Fruit fly (Drosophila melanogaster) whole organism, pupa: Measurements from ENCODE around the gene Clamp.

Experiments
- CG15710 ChIP-seq: fragments of 200-800 bp; sonication (Bioruptor generic); optimal IDR thresholded peaks from 2 replicates; lab custom pipeline; 2018; ENCODE audit warnings: missing biosample characterization, mild to moderate bottlenecking, missing genetic modification characterization, moderate library complexity
- CG32121 ChIP-seq: fragments of 200-800 bp; sonication (Bioruptor generic); IDR thresholded peaks from 2 replicates; pipeline ENCODE4 v1.3.6; 2022; ENCODE audit warnings: missing biosample characterization, missing genetic modification characterization
- CG4496 ChIP-seq: fragments of 200-800 bp; sonication (Bioruptor generic); IDR thresholded peaks from 3 replicates; pipeline ENCODE4 v1.3.6; 2022; ENCODE audit warnings: missing biosample characterization, missing genetic modification characterization
- CG8159 ChIP-seq: fragments of 200-800 bp; sonication (Bioruptor generic); optimal IDR thresholded peaks from 3 replicates; lab custom pipeline; 2018; ENCODE audit warnings: missing biosample characterization, mild to moderate bottlenecking, missing genetic modification characterization, moderate library complexity
- CG9948 ChIP-seq: fragments of 200-800 bp; sonication (Bioruptor generic); optimal IDR thresholded peaks from 2 replicates; lab custom pipeline; 2018; ENCODE audit warnings: missing biosample characterization, mild to moderate bottlenecking, missing genetic modification characterization, moderate library complexity
- D1 ChIP-seq: fragments of 200-800 bp; sonication (Bioruptor generic); optimal IDR thresholded peaks from 2 replicates; lab custom pipeline; 2018; ENCODE audit warnings: missing biosample characterization, mild to moderate bottlenecking, missing genetic modification characterization, moderate library complexity
- Pif1A ChIP-seq: fragments of 200-800 bp; sonication (Bioruptor generic); optimal IDR thresholded peaks from 3 replicates; lab custom pipeline; 2016; ENCODE audit warnings: missing biosample characterization, missing genetic modification characterization
- Snoo ChIP-seq: fragments of 200-800 bp; sonication (Bioruptor generic); optimal IDR thresholded peaks from 3 replicates; lab custom pipeline; 2017; ENCODE audit warnings: missing biosample characterization, mild to moderate bottlenecking, missing genetic modification characterization, inconsistent platforms
- fd96Ca ChIP-seq: fragments of 200-800 bp; sonication (Bioruptor generic); IDR thresholded peaks from 3 replicates; pipeline ENCODE4 v1.3.6; 2022; ENCODE audit warnings: missing biosample characterization, missing genetic modification characterization
- gl ChIP-seq: fragments of 200-800 bp; sonication (Bioruptor generic); optimal IDR thresholded peaks from 2 replicates; lab custom pipeline; 2018; ENCODE audit warnings: missing biosample characterization, mild to moderate bottlenecking, missing genetic modification characterization

DNA sequence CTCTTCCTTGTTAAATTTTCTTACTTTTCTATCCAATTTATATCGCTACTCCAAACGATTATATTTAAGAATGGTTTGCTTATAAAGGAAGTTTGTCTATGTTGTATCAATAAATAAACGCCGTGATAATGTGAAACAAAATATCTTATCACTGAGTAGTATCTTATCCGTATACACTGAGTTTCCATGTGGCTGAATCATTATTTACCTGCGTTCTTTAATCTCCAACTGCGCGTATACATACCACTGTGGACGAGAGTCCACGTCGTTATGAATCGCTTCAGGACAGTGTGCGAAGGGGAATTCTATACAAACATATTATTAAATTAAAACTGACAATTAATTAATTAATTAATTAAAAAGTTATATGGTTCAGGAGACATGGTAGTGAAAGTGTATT, 29.6 kb downstream of the Clamp start:
- TF ChIP-seq CG32121 (GFP tag; lab: Robert Waterston, UW) (no peak), D1 (tag; lab: Kevin White, UChicago) (peak; percentile 15), CG8159 (tag; lab: Kevin White, UChicago) (no peak), CG15710 (no peak), gl (no peak), Pif1A (no peak), Snoo (no peak), fd96Ca (GFP tag; lab: Robert Waterston, UW) (no peak), CG9948 (tag; lab: Kevin White, UChicago) (no peak), CG4496 (no peak)
